Worm (Caenorhabditis elegans): ENCODE data around the gene F26F2.5.

ce11 chrV:20608688-20609087 lies 35.2 kb downstream of the F26F2.5 start, which contains the start of gene ttr-12:
- TF ChIP-seq zag-1 (tag; optimal IDR thresholded peaks at IDR 0.05): no peak
- TF ChIP-seq nhr-237 (tag; optimal IDR thresholded peaks at IDR 0.05): no peak
- no peak for TF ChIP-seq mbf-1 (tag; optimal IDR thresholded peaks at IDR 0.05)
- TF ChIP-seq unc-62 (GFP tag; optimal IDR thresholded peaks at IDR 0.05): no peak
